Worm (Caenorhabditis elegans): ENCODE measurements around the gene C14A4.12.

DNA sequence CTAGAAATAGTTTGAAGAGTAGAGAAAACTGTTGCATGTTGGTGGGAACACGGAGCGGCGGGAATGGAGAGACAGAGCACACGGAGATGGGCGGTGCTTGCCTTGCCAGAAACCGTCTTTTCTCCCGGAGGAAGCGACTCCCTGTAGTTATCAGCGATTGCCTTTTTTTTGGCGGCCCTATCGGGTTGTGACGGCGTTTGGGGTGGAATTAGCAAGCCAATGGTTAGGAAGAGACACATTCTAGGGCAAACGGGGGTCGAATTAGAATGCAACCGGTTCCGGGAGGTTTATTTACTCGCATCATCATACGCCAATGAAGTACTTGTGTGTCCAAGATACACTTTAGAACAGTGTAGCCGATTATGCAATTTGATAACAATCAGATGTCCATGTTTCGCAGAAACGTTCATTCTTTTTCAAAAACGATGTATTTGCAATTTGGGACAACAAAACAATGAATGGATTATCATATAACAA is 44.8 kb downstream of the C14A4.12 start, which contains the start of gene lact-3:
- no peak for TF ChIP-seq unc-120 (tag; optimal IDR thresholded peaks at IDR 0.05; ENCODE audit: poor library complexity, severe bottlenecking)
- no peak for TF ChIP-seq blmp-1 (tag; optimal IDR thresholded peaks at IDR 0.05)
- no peak for TF ChIP-seq nhr-2 (tag; optimal IDR thresholded peaks at IDR 0.05)
- no peak for TF ChIP-seq sem-2 (GFP tag; optimal IDR thresholded peaks at IDR 0.05)
- TF ChIP-seq lin-13 (tag; optimal IDR thresholded peaks at IDR 0.05) = no peak
- TF ChIP-seq lsy-2 (tag; optimal IDR thresholded peaks at IDR 0.05) = no peak
- no peak for TF ChIP-seq ztf-11 (tag; optimal IDR thresholded peaks at IDR 0.05)
- no peak for TF ChIP-seq pha-4 (tag; optimal IDR thresholded peaks at IDR 0.05)
- no peak for TF ChIP-seq ham-2 (GFP tag; optimal IDR thresholded peaks at IDR 0.05)
- no peak for TF ChIP-seq elt-1 (tag; optimal IDR thresholded peaks at IDR 0.05; ENCODE audit: borderline replicate concordance, insufficient read depth)
